Worm (Caenorhabditis elegans): Measurements from ENCODE around the gene drh-1.

ce11 chrIV:6582604-6583003 lies 30.5 kb downstream of the drh-1 start, which contains the start of gene odr-8:
- no peak for TF ChIP-seq php-3 (GFP tag; IDR thresholded peaks at IDR 0.05)
- no peak for TF ChIP-seq spr-1 (tag; optimal IDR thresholded peaks at IDR 0.05)
- no peak for TF ChIP-seq dpl-1 (GFP tag; optimal IDR thresholded peaks at IDR 0.05)
- no peak for TF ChIP-seq snpc-4 (tag; optimal IDR thresholded peaks at IDR 0.05)
- no peak for TF ChIP-seq F10B5.3 (tag; optimal IDR thresholded peaks at IDR 0.05)
- no peak for TF ChIP-seq Y48G9A.11 (GFP tag; IDR thresholded peaks at IDR 0.05)
- no peak for TF ChIP-seq mep-1 (tag; optimal IDR thresholded peaks at IDR 0.05)
- TF ChIP-seq cey-2 (tag; optimal IDR thresholded peaks at IDR 0.05; ENCODE audit: borderline replicate concordance, insufficient read depth), result no peak

Measured in whole organism, L4 larva.